Worm (Caenorhabditis elegans) whole organism, L3 larva: ENCODE measurements around the gene srbc-12.

Source experiments
- egl-27 ChIP-seq: sonication (generic microtip); optimal IDR thresholded peaks from 4 replicates; lab custom pipeline; 2017; ENCODE audit warnings: missing biosample characterization, missing genetic modification reagents, missing genetic modification characterization
- elt-3 ChIP-seq, 3 experiments: fragments of 150-350 bp in 1 of 3; sonication (generic microtip) in 2 of 3; optimal IDR thresholded peaks; 2 replicates in 2 of 3; 4 replicates in 1 of 3; lab custom pipeline; 2014 to 2017; ENCODE audit warnings: missing biosample characterization in 3 of 3, missing genetic modification characterization in 3 of 3
- nhr-11 ChIP-seq: fragments of 150-350 bp; optimal IDR thresholded peaks from 2 replicates; lab custom pipeline; 2014; ENCODE audit warnings: missing biosample characterization, missing genetic modification characterization
- nhr-12 ChIP-seq: fragments of 150-350 bp; optimal IDR thresholded peaks from 2 replicates; lab custom pipeline; 2014; ENCODE audit warnings: missing biosample characterization, missing genetic modification characterization
- nhr-67 ChIP-seq: fragments of 150-350 bp; optimal IDR thresholded peaks from 2 replicates; lab custom pipeline; 2014; ENCODE audit warnings: missing biosample characterization, missing genetic modification characterization
- snpc-4 ChIP-seq: fragments of 150-350 bp; optimal IDR thresholded peaks from 2 replicates; lab custom pipeline; 2014; ENCODE audit warnings: missing biosample characterization, missing genetic modification characterization
- zag-1 ChIP-seq: fragments of 150-350 bp; optimal IDR thresholded peaks from 2 replicates; lab custom pipeline; 2014; ENCODE audit warnings: missing biosample characterization, missing genetic modification characterization
- ztf-4 ChIP-seq: fragments of 150-350 bp; optimal IDR thresholded peaks from 2 replicates; lab custom pipeline; 2014; ENCODE audit warnings: missing biosample characterization, missing genetic modification characterization

- no peak for TF ChIP-seq ztf-4
- no peak for TF ChIP-seq snpc-4 (tag; lab: Kevin White, UChicago)
- TF ChIP-seq nhr-11 (tag; lab: Kevin White, UChicago): no peak
- no peak for TF ChIP-seq zag-1
- no peak for TF ChIP-seq egl-27 (tag; lab: Kevin White, UChicago)
- no peak for TF ChIP-seq nhr-67
- no peak for TF ChIP-seq nhr-12
- TF ChIP-seq elt-3 (tag; optimal IDR thresholded peaks at IDR 0.05; lab: Kevin White, UChicago): no peak
Observed at ce11 chrV:878567-878966, 29.0 kb downstream of the srbc-12 start, which contains the start of gene T02B11.8.
